Worm (Caenorhabditis elegans) whole organism, mixed stage, embryonic: Measurements from ENCODE around the gene pld-1.

Experiments
- M03D4.4 ChIP-seq: sonication (generic microtip); optimal IDR thresholded peaks from 2 replicates; lab custom pipeline; 2017; ENCODE audit warnings: mild to moderate bottlenecking, missing genetic modification characterization, missing compliant biosample characterization
- bed-3 ChIP-seq: fragments of 200-800 bp; sonication (Bioruptor generic); optimal IDR thresholded peaks from 3 replicates; lab custom pipeline; 2018; ENCODE audit warnings: mild to moderate bottlenecking, missing genetic modification characterization, moderate library complexity, missing compliant biosample characterization
- blmp-1 ChIP-seq: fragments of 150-350 bp; optimal IDR thresholded peaks from 2 replicates; lab custom pipeline; 2014; ENCODE audit warnings: missing biosample characterization, missing genetic modification characterization
- ceh-39 ChIP-seq: fragments of 150-350 bp; optimal IDR thresholded peaks from 2 replicates; lab custom pipeline; 2014; ENCODE audit warnings: missing biosample characterization, missing genetic modification characterization
- ceh-43 ChIP-seq: fragments of 200-800 bp; sonication (Bioruptor generic); optimal IDR thresholded peaks from 2 replicates; lab custom pipeline; 2018; ENCODE audit warnings: mild to moderate bottlenecking, missing genetic modification characterization, moderate library complexity, missing compliant biosample characterization
- ceh-83 ChIP-seq: fragments of 200-800 bp; sonication (Bioruptor generic); optimal IDR thresholded peaks from 2 replicates; lab custom pipeline; 2018; ENCODE audit warnings: mild to moderate bottlenecking, missing genetic modification characterization, missing compliant biosample characterization
- ces-1 ChIP-seq: fragments of 150-350 bp; optimal IDR thresholded peaks from 2 replicates; lab custom pipeline; 2014; ENCODE audit warnings: missing biosample characterization, missing genetic modification reagents, missing genetic modification characterization
- cnd-1 ChIP-seq: fragments of 200-800 bp; sonication (Bioruptor generic); optimal IDR thresholded peaks from 2 replicates; lab custom pipeline; 2018; ENCODE audit warnings: mild to moderate bottlenecking, missing genetic modification characterization, missing compliant biosample characterization
- drap-1 ChIP-seq: fragments of 200-800 bp; sonication (Bioruptor generic); optimal IDR thresholded peaks from 3 replicates; lab custom pipeline; 2018; ENCODE audit warnings: mild to moderate bottlenecking, missing genetic modification characterization, missing compliant biosample characterization
- flh-1 ChIP-seq: fragments of 200-800 bp; sonication (Bioruptor generic); optimal IDR thresholded peaks from 2 replicates; lab custom pipeline; 2018; ENCODE audit warnings: mild to moderate bottlenecking, missing genetic modification characterization, moderate library complexity, missing compliant biosample characterization
- ham-2 ChIP-seq: fragments of 200-800 bp; sonication (Bioruptor generic); optimal IDR thresholded peaks from 2 replicates; lab custom pipeline; 2018; ENCODE audit warnings: mild to moderate bottlenecking, missing genetic modification characterization, missing compliant biosample characterization
- hlh-1 ChIP-seq: fragments of 150-350 bp; optimal IDR thresholded peaks from 2 replicates; lab custom pipeline; 2014; ENCODE audit warnings: missing biosample characterization, missing genetic modification reagents, missing genetic modification characterization
- lin-13 ChIP-seq: fragments of 150-350 bp; optimal IDR thresholded peaks from 2 replicates; lab custom pipeline; 2014; ENCODE audit warnings: missing biosample characterization, missing genetic modification characterization
- lin-32 ChIP-seq: fragments of 200-800 bp; sonication (Bioruptor generic); optimal IDR thresholded peaks from 2 replicates; lab custom pipeline; 2018; ENCODE audit warnings: mild to moderate bottlenecking, missing genetic modification characterization, missing compliant biosample characterization
- lsy-2 ChIP-seq: fragments of 150-350 bp; optimal IDR thresholded peaks from 2 replicates; lab custom pipeline; 2014; ENCODE audit warnings: missing biosample characterization, missing genetic modification characterization
- mab-5 ChIP-seq: fragments of 150-350 bp; optimal IDR thresholded peaks from 2 replicates; lab custom pipeline; 2014; ENCODE audit warnings: missing biosample characterization, missing genetic modification characterization
- mep-1 ChIP-seq: fragments of 150-350 bp; optimal IDR thresholded peaks from 2 replicates; lab custom pipeline; 2017; ENCODE audit warnings: missing biosample characterization, missing genetic modification reagents, missing genetic modification characterization, inconsistent platforms
- mls-2 ChIP-seq: sonication (generic microtip); optimal IDR thresholded peaks from 2 replicates; lab custom pipeline; 2016; ENCODE audit warnings: mild to moderate bottlenecking, missing genetic modification characterization, moderate library complexity, missing compliant biosample characterization
- nhr-12 ChIP-seq: fragments of 150-350 bp; optimal IDR thresholded peaks from 2 replicates; lab custom pipeline; 2014; ENCODE audit warnings: missing biosample characterization, missing genetic modification characterization
- nhr-2 ChIP-seq: fragments of 150-350 bp; optimal IDR thresholded peaks from 2 replicates; lab custom pipeline; 2014; ENCODE audit warnings: missing biosample characterization, missing genetic modification characterization
- nhr-237 ChIP-seq: fragments of 150-350 bp; optimal IDR thresholded peaks from 2 replicates; lab custom pipeline; 2014; ENCODE audit warnings: missing biosample characterization, missing genetic modification characterization
- nhr-28 ChIP-seq: fragments of 150-350 bp; optimal IDR thresholded peaks from 2 replicates; lab custom pipeline; 2014; ENCODE audit warnings: missing biosample characterization, missing genetic modification characterization
- nhr-76 ChIP-seq: sonication (generic microtip); optimal IDR thresholded peaks from 2 replicates; lab custom pipeline; 2017; ENCODE audit warnings: missing biosample characterization, missing genetic modification characterization
- pha-4 ChIP-seq: fragments of 150-350 bp; optimal IDR thresholded peaks from 2 replicates; lab custom pipeline; 2018; ENCODE audit warnings: missing biosample characterization, missing genetic modification reagents, missing genetic modification characterization
- sem-2 ChIP-seq: fragments of 200-800 bp; sonication (Bioruptor generic); optimal IDR thresholded peaks from 2 replicates; lab custom pipeline; 2018; ENCODE audit warnings: mild to moderate bottlenecking, missing genetic modification characterization, missing compliant biosample characterization
- snpc-4 ChIP-seq: fragments of 150-350 bp; optimal IDR thresholded peaks from 2 replicates; lab custom pipeline; 2014; ENCODE audit warnings: missing biosample characterization, missing genetic modification characterization
- sptf-1 ChIP-seq: sonication (generic microtip); optimal IDR thresholded peaks from 2 replicates; lab custom pipeline; 2017; ENCODE audit warnings: mild to moderate bottlenecking, missing genetic modification characterization, moderate library complexity, missing compliant biosample characterization
- tbx-8 ChIP-seq: fragments of 200-800 bp; sonication (Bioruptor generic); optimal IDR thresholded peaks from 2 replicates; lab custom pipeline; 2018; ENCODE audit warnings: mild to moderate bottlenecking, missing genetic modification characterization, moderate library complexity, missing compliant biosample characterization
- unc-120 ChIP-seq: sonication (generic microtip); optimal IDR thresholded peaks from 2 replicates; lab custom pipeline; 2017; ENCODE audit warnings: missing genetic modification characterization, missing compliant biosample characterization; ENCODE audit not compliant: poor library complexity, severe bottlenecking
- unc-39 ChIP-seq: fragments of 150-350 bp; optimal IDR thresholded peaks from 2 replicates; lab custom pipeline; 2014; ENCODE audit warnings: missing biosample characterization, missing genetic modification characterization
- zip-8 ChIP-seq: fragments of 150-350 bp; optimal IDR thresholded peaks from 2 replicates; lab custom pipeline; 2014; ENCODE audit warnings: missing biosample characterization, missing genetic modification characterization
- ztf-11 ChIP-seq: fragments of 150-350 bp; optimal IDR thresholded peaks from 2 replicates; lab custom pipeline; 2014; ENCODE audit warnings: missing biosample characterization, missing genetic modification characterization

Gene pld-1

ce11 chrII:5066967-5067366 is 24.5 kb downstream of the pld-1 start:
- TF ChIP-seq zip-8 (tag; lab: Kevin White, UChicago) = no peak
- no peak for TF ChIP-seq sem-2 (GFP tag; lab: Kevin White, UChicago)
- no peak for TF ChIP-seq unc-120 (tag; lab: Kevin White, UChicago)
- TF ChIP-seq blmp-1 = no peak
- TF ChIP-seq ces-1 (GFP tag; lab: Kevin White, UChicago) = no peak
- TF ChIP-seq snpc-4 = no peak
- TF ChIP-seq ceh-43 = no peak
- TF ChIP-seq nhr-2 (tag; lab: Kevin White, UChicago) = no peak
- TF ChIP-seq mab-5 (tag; lab: Kevin White, UChicago) = no peak
- TF ChIP-seq mls-2 = no peak
- TF ChIP-seq bed-3 (GFP tag; lab: Kevin White, UChicago) = no peak
- TF ChIP-seq unc-39 (tag; lab: Kevin White, UChicago) = no peak
- TF ChIP-seq ceh-83 (GFP tag; lab: Kevin White, UChicago) = no peak
- no peak for TF ChIP-seq mep-1
- TF ChIP-seq, all 35 proteins: peak for 0

- no peak for TF ChIP-seq zip-8 (tag; lab: Kevin White, UChicago)
- no peak for TF ChIP-seq unc-39 (tag; lab: Kevin White, UChicago)
- no peak for TF ChIP-seq nhr-28 (tag; lab: Kevin White, UChicago)
- no peak for TF ChIP-seq ztf-11 (tag; lab: Kevin White, UChicago)
- peak; percentile 26 for TF ChIP-seq unc-120 (tag; lab: Kevin White, UChicago)
- TF ChIP-seq flh-1 (GFP tag; lab: Kevin White, UChicago) = no peak
- peak; percentile 42 for TF ChIP-seq ceh-39 (tag; lab: Kevin White, UChicago)
- TF ChIP-seq pha-4 (tag; lab: Kevin White, UChicago) = peak; percentile 8
- TF ChIP-seq cnd-1 (tag; lab: Kevin White, UChicago) = no peak
- TF ChIP-seq lin-32 (GFP tag; lab: Kevin White, UChicago) = no peak
- no peak for TF ChIP-seq ceh-43
- peak; percentile 56 for TF ChIP-seq ces-1 (GFP tag; lab: Kevin White, UChicago)
- no peak for TF ChIP-seq nhr-76 (tag; lab: Kevin White, UChicago)
- TF ChIP-seq hlh-1 (tag; lab: Kevin White, UChicago) = peak; percentile 57
- no peak for TF ChIP-seq mls-2
- TF ChIP-seq tbx-8 = no peak
- TF ChIP-seq mab-5 (tag; lab: Kevin White, UChicago) = no peak
- TF ChIP-seq mep-1 = peak; percentile 86
- no peak for TF ChIP-seq ceh-83 (GFP tag; lab: Kevin White, UChicago)
- no peak for TF ChIP-seq sem-2 (GFP tag; lab: Kevin White, UChicago)
- no peak for TF ChIP-seq M03D4.4 (tag; lab: Kevin White, UChicago)
- no peak for TF ChIP-seq drap-1 (GFP tag; lab: Kevin White, UChicago)
- TF ChIP-seq nhr-237 (tag; lab: Kevin White, UChicago) = peak; percentile 56
- TF ChIP-seq lin-13 (tag; lab: Kevin White, UChicago) = no peak
- no peak for TF ChIP-seq ham-2 (GFP tag; lab: Kevin White, UChicago)
- no peak for TF ChIP-seq sptf-1 (tag; lab: Kevin White, UChicago)
- TF ChIP-seq snpc-4 = no peak
- no peak for TF ChIP-seq bed-3 (GFP tag; lab: Kevin White, UChicago)
- peak; percentile 85 for TF ChIP-seq lsy-2
Measured at ce11 chrII:5061794-5062368, 29.6 kb downstream of the pld-1 start, which contains the start of gene smc-5. TSS of gene smc-5 (plus strand) at chrII:5062125.

ce11 chrII:5060719-5061118 is 30.8 kb downstream of the pld-1 start, which contains the start of gene pho-12:
TSS of gene pho-12 (minus strand) at chrII:5060819.
- no peak for TF ChIP-seq hlh-1 (tag; lab: Kevin White, UChicago)
- no peak for TF ChIP-seq nhr-237 (tag; lab: Kevin White, UChicago)
- TF ChIP-seq ham-2 (GFP tag; lab: Kevin White, UChicago) = no peak
- no peak for TF ChIP-seq mab-5 (tag; lab: Kevin White, UChicago)
- TF ChIP-seq nhr-2 (tag; lab: Kevin White, UChicago) = no peak
- no peak for TF ChIP-seq lsy-2
- no peak for TF ChIP-seq cnd-1 (tag; lab: Kevin White, UChicago)
- TF ChIP-seq drap-1 (GFP tag; lab: Kevin White, UChicago) = no peak
- no peak for TF ChIP-seq nhr-12
- TF ChIP-seq ztf-11 (tag; lab: Kevin White, UChicago) = no peak
- TF ChIP-seq unc-120 (tag; lab: Kevin White, UChicago) = no peak
- TF ChIP-seq unc-39 (tag; lab: Kevin White, UChicago) = no peak
- TF ChIP-seq sem-2 (GFP tag; lab: Kevin White, UChicago) = no peak
- TF ChIP-seq nhr-28 (tag; lab: Kevin White, UChicago) = no peak
- no peak for TF ChIP-seq snpc-4
- no peak for TF ChIP-seq zip-8 (tag; lab: Kevin White, UChicago)
- no peak for TF ChIP-seq M03D4.4 (tag; lab: Kevin White, UChicago)
